Fruit fly (Drosophila melanogaster) whole organism, embryonic: ENCODE data around the gene CG14182.
A peak's percentile ranks its signal among the peaks of the same experiment; 100 is the strongest.

ENCODE experiments used
- Bdp1 ChIP-seq: fragments of 200-800 bp; sonication (Bioruptor generic); optimal IDR thresholded peaks from 3 replicates; lab custom pipeline; 2016; ENCODE audit warnings: missing biosample characterization, missing genetic modification characterization
- BtbVII ChIP-seq: fragments of 200-800 bp; sonication (Bioruptor generic); optimal IDR thresholded peaks from 3 replicates; lab custom pipeline; 2017; ENCODE audit warnings: missing biosample characterization, mild to moderate bottlenecking, missing genetic modification characterization
- CG10209 ChIP-seq: fragments of 200-800 bp; sonication (Bioruptor generic); optimal IDR thresholded peaks from 3 replicates; lab custom pipeline; 2017; ENCODE audit warnings: missing biosample characterization, mild to moderate bottlenecking, missing genetic modification characterization, missing genetic modification reagents
- CG11456 ChIP-seq: fragments of 200-800 bp; sonication (Bioruptor generic); IDR thresholded peaks from 3 replicates; pipeline ENCODE4 v1.3.6; 2022; ENCODE audit warnings: missing biosample characterization, missing genetic modification characterization
- CG11560 ChIP-seq: fragments of 200-800 bp; sonication (Bioruptor generic); IDR thresholded peaks from 3 replicates; pipeline ENCODE4 v1.3.6; 2022; ENCODE audit warnings: missing biosample characterization, missing genetic modification characterization
- CG12071 ChIP-seq: fragments of 200-800 bp; sonication (Bioruptor generic); optimal IDR thresholded peaks from 3 replicates; lab custom pipeline; 2018; ENCODE audit warnings: missing biosample characterization, mild to moderate bottlenecking, missing genetic modification characterization
- CG13287 ChIP-seq: fragments of 200-800 bp; sonication (Bioruptor generic); IDR thresholded peaks from 2 replicates; pipeline ENCODE4 v1.3.6; 2022; ENCODE audit warnings: missing biosample characterization, missing genetic modification characterization; ENCODE audit not compliant: partially characterized antibody
- CG13775 ChIP-seq: fragments of 200-800 bp; sonication (Bioruptor generic); optimal IDR thresholded peaks from 3 replicates; lab custom pipeline; 2017; ENCODE audit warnings: missing biosample characterization, mild to moderate bottlenecking, missing genetic modification characterization
- CG14050 ChIP-seq: fragments of 200-800 bp; sonication (Bioruptor generic); IDR thresholded peaks from 3 replicates; pipeline ENCODE4 v1.3.6; 2022; ENCODE audit warnings: missing biosample characterization, missing genetic modification characterization
- CG14667 ChIP-seq: fragments of 200-800 bp; sonication (Bioruptor generic); IDR thresholded peaks from 2 replicates; pipeline ENCODE4 v1.3.6; 2022; ENCODE audit warnings: missing biosample characterization, missing genetic modification characterization
- CG15514 ChIP-seq: fragments of 200-800 bp; sonication (Bioruptor generic); optimal IDR thresholded peaks from 3 replicates; lab custom pipeline; 2017; ENCODE audit warnings: missing biosample characterization, missing genetic modification characterization, mild to moderate bottlenecking, moderate library complexity, missing genetic modification reagents
- CG15601 ChIP-seq: fragments of 200-800 bp; sonication (Bioruptor generic); optimal IDR thresholded peaks from 3 replicates; lab custom pipeline; 2019; ENCODE audit warnings: missing biosample characterization, mild to moderate bottlenecking, missing genetic modification characterization, moderate library complexity
- CG15696 ChIP-seq: fragments of 200-800 bp; sonication (Bioruptor generic); optimal IDR thresholded peaks from 2 replicates; lab custom pipeline; 2019; ENCODE audit warnings: missing biosample characterization, mild to moderate bottlenecking, missing genetic modification characterization, moderate library complexity
- CG1792 ChIP-seq: fragments of 200-800 bp; sonication (Bioruptor generic); optimal IDR thresholded peaks from 2 replicates; lab custom pipeline; 2016; ENCODE audit warnings: missing biosample characterization, missing genetic modification characterization
- CG33557 ChIP-seq: fragments of 200-800 bp; sonication (Bioruptor generic); optimal IDR thresholded peaks from 2 replicates; lab custom pipeline; 2019; ENCODE audit warnings: missing biosample characterization, mild to moderate bottlenecking, missing genetic modification characterization, moderate library complexity
- CG43689 ChIP-seq: fragments of 200-800 bp; sonication (Bioruptor generic); IDR thresholded peaks from 2 replicates; pipeline ENCODE4 v1.3.6; 2022; ENCODE audit warnings: missing biosample characterization, missing genetic modification characterization
- CG4617 ChIP-seq: fragments of 200-800 bp; sonication (Bioruptor generic); optimal IDR thresholded peaks from 3 replicates; lab custom pipeline; 2016; ENCODE audit warnings: missing biosample characterization, missing genetic modification characterization, borderline replicate concordance
- CG6689 ChIP-seq: fragments of 200-800 bp; sonication (Bioruptor generic); IDR thresholded peaks from 2 replicates; pipeline ENCODE4 v1.3.6; 2022; ENCODE audit warnings: missing biosample characterization, missing genetic modification characterization
- CG6765 ChIP-seq: fragments of 200-800 bp; sonication (Bioruptor generic); optimal IDR thresholded peaks from 3 replicates; lab custom pipeline; 2017; ENCODE audit warnings: missing biosample characterization, mild to moderate bottlenecking, missing genetic modification characterization
- CG6791 ChIP-seq: fragments of 200-800 bp; sonication (Bioruptor generic); IDR thresholded peaks from 3 replicates; pipeline ENCODE4 v1.3.6; 2022; ENCODE audit warnings: missing biosample characterization, missing genetic modification characterization; ENCODE audit not compliant: partially characterized antibody
- CG7745 ChIP-seq: fragments of 200-800 bp; sonication (Bioruptor generic); optimal IDR thresholded peaks from 2 replicates; lab custom pipeline; 2018; ENCODE audit warnings: missing biosample characterization, mild to moderate bottlenecking, missing genetic modification characterization, moderate library complexity
- CG7928 ChIP-seq: fragments of 200-800 bp; sonication (Bioruptor generic); optimal IDR thresholded peaks from 2 replicates; lab custom pipeline; 2017; ENCODE audit warnings: missing biosample characterization, mild to moderate bottlenecking, missing genetic modification characterization
- Dip3 ChIP-seq: fragments of 200-800 bp; sonication (Bioruptor generic); optimal IDR thresholded peaks from 3 replicates; lab custom pipeline; 2016; ENCODE audit warnings: missing biosample characterization, missing genetic modification characterization
- Elba2 ChIP-seq: fragments of 200-800 bp; sonication (Bioruptor generic); optimal IDR thresholded peaks from 3 replicates; lab custom pipeline; 2016; ENCODE audit warnings: missing biosample characterization, missing genetic modification characterization
- HLH3B ChIP-seq: fragments of 200-800 bp; sonication (Bioruptor generic); IDR thresholded peaks from 2 replicates; pipeline ENCODE4 v1.3.6; 2022; ENCODE audit warnings: missing biosample characterization, missing genetic modification characterization
- HLH4C ChIP-seq: fragments of 200-800 bp; sonication (Bioruptor generic); IDR thresholded peaks from 3 replicates; pipeline ENCODE4 v1.3.6; 2022; ENCODE audit warnings: missing biosample characterization, missing genetic modification characterization; ENCODE audit not compliant: partially characterized antibody
- Hr51 ChIP-seq, 2 experiments: fragments of 200-800 bp; sonication (Bioruptor generic); optimal IDR thresholded peaks; 2 replicates in 1 of 2; 3 replicates in 1 of 2; lab custom pipeline; 2016 to 2018; ENCODE audit warnings: missing biosample characterization in 2 of 2, missing genetic modification characterization in 2 of 2, mild to moderate bottlenecking in 1 of 2, moderate library complexity in 1 of 2
- Jarid2 ChIP-seq: fragments of 200-800 bp; sonication (Bioruptor generic); optimal IDR thresholded peaks from 3 replicates; lab custom pipeline; 2017; ENCODE audit warnings: mild to moderate bottlenecking, missing biosample characterization, missing genetic modification reagents, missing genetic modification characterization
- Max ChIP-seq: fragments of 200-800 bp; sonication (Bioruptor generic); optimal IDR thresholded peaks from 2 replicates; lab custom pipeline; 2016; ENCODE audit warnings: missing biosample characterization, mild to moderate bottlenecking, missing genetic modification characterization
- Meics ChIP-seq: fragments of 200-800 bp; sonication (Bioruptor generic); optimal IDR thresholded peaks from 2 replicates; lab custom pipeline; 2017; ENCODE audit warnings: missing biosample characterization, mild to moderate bottlenecking, missing genetic modification characterization
- Mes4 ChIP-seq: fragments of 200-800 bp; sonication (Bioruptor generic); optimal IDR thresholded peaks from 2 replicates; lab custom pipeline; 2016; ENCODE audit warnings: missing biosample characterization, missing genetic modification characterization
- Rx ChIP-seq: fragments of 200-800 bp; sonication (Bioruptor generic); IDR thresholded peaks from 2 replicates; pipeline ENCODE4 v1.3.6; 2022; ENCODE audit warnings: missing biosample characterization, missing genetic modification characterization
- Sry-β ChIP-seq: fragments of 200-800 bp; sonication (Bioruptor generic); optimal IDR thresholded peaks from 2 replicates; lab custom pipeline; 2018; ENCODE audit warnings: missing biosample characterization, mild to moderate bottlenecking, missing genetic modification characterization, moderate library complexity
- ash1 ChIP-seq: fragments of 200-800 bp; sonication (Bioruptor generic); optimal IDR thresholded peaks from 2 replicates; lab custom pipeline; 2018; ENCODE audit warnings: missing biosample characterization, mild to moderate bottlenecking, missing genetic modification characterization
- eyg ChIP-seq: fragments of 200-800 bp; sonication (Bioruptor generic); optimal IDR thresholded peaks from 3 replicates; lab custom pipeline; 2016; ENCODE audit warnings: missing biosample characterization, missing genetic modification characterization
- h ChIP-seq: fragments of >200 bp; optimal IDR thresholded peaks from 2 replicates; lab custom pipeline; 2017
- hbn ChIP-seq: fragments of 200-800 bp; sonication (Bioruptor generic); IDR thresholded peaks from 2 replicates; pipeline ENCODE4 v1.3.6; 2022; ENCODE audit warnings: missing biosample characterization, missing genetic modification characterization; ENCODE audit not compliant: partially characterized antibody
- lola ChIP-seq, 3 experiments: fragments of >200 bp in 2 of 3; fragments of 200-800 bp in 1 of 3; sonication (Bioruptor generic) in 1 of 3; optimal IDR thresholded peaks; 2 replicates each; lab custom pipeline; 2017 to 2019; ENCODE audit warnings: missing biosample characterization in 3 of 3, missing genetic modification characterization in 3 of 3, mild to moderate bottlenecking in 1 of 3, moderate library complexity in 1 of 3
- mam ChIP-seq: fragments of 200-800 bp; sonication (Bioruptor generic); optimal IDR thresholded peaks from 3 replicates; lab custom pipeline; 2016; ENCODE audit warnings: missing biosample characterization, missing genetic modification characterization
- mld ChIP-seq: fragments of 200-800 bp; sonication (Bioruptor generic); IDR thresholded peaks from 3 replicates; pipeline ENCODE4 v1.3.6; 2022; ENCODE audit warnings: missing biosample characterization, missing genetic modification characterization; ENCODE audit not compliant: partially characterized antibody
- org-1 ChIP-seq: fragments of 200-800 bp; sonication (Bioruptor generic); optimal IDR thresholded peaks from 2 replicates; lab custom pipeline; 2017; ENCODE audit warnings: missing biosample characterization, missing genetic modification characterization
- pros ChIP-seq: fragments of 200-800 bp; sonication (Bioruptor generic); optimal IDR thresholded peaks from 3 replicates; lab custom pipeline; 2019; ENCODE audit warnings: missing biosample characterization, mild to moderate bottlenecking, missing genetic modification characterization, moderate library complexity
- pzg ChIP-seq: fragments of 200-800 bp; sonication (Bioruptor generic); optimal IDR thresholded peaks from 3 replicates; lab custom pipeline; 2018; ENCODE audit warnings: missing biosample characterization, mild to moderate bottlenecking, missing genetic modification characterization, moderate library complexity
- rib ChIP-seq: fragments of 200-800 bp; sonication (Bioruptor generic); IDR thresholded peaks from 2 replicates; pipeline ENCODE4 v1.3.6; 2022; ENCODE audit warnings: missing biosample characterization, missing genetic modification characterization
- sim ChIP-seq: fragments of 200-800 bp; sonication (Bioruptor generic); IDR thresholded peaks from 2 replicates; pipeline ENCODE4 v1.3.6; 2022; ENCODE audit warnings: missing biosample characterization, missing genetic modification characterization
- sna ChIP-seq: fragments of 200-800 bp; sonication (Bioruptor generic); IDR thresholded peaks from 2 replicates; pipeline ENCODE4 v1.3.6; 2022; ENCODE audit warnings: missing biosample characterization, missing genetic modification characterization; ENCODE audit not compliant: partially characterized antibody
- sr ChIP-seq: fragments of 200-800 bp; sonication (Bioruptor generic); IDR thresholded peaks from 3 replicates; pipeline ENCODE4 v1.3.6; 2022; ENCODE audit warnings: missing biosample characterization, missing genetic modification characterization
- tgo ChIP-seq: fragments of 200-800 bp; sonication (Bioruptor generic); IDR thresholded peaks from 3 replicates; pipeline ENCODE4 v1.3.6; 2022; ENCODE audit warnings: missing biosample characterization, missing genetic modification characterization
- wor ChIP-seq: fragments of 200-800 bp; sonication (Bioruptor generic); IDR thresholded peaks from 2 replicates; pipeline ENCODE4 v1.3.6; 2022; ENCODE audit warnings: missing biosample characterization, missing genetic modification characterization
- zf30C ChIP-seq: fragments of 200-800 bp; sonication (Bioruptor generic); optimal IDR thresholded peaks from 3 replicates; lab custom pipeline; 2018; ENCODE audit warnings: missing biosample characterization, mild to moderate bottlenecking, missing genetic modification characterization

Gene CG14182

DNA sequence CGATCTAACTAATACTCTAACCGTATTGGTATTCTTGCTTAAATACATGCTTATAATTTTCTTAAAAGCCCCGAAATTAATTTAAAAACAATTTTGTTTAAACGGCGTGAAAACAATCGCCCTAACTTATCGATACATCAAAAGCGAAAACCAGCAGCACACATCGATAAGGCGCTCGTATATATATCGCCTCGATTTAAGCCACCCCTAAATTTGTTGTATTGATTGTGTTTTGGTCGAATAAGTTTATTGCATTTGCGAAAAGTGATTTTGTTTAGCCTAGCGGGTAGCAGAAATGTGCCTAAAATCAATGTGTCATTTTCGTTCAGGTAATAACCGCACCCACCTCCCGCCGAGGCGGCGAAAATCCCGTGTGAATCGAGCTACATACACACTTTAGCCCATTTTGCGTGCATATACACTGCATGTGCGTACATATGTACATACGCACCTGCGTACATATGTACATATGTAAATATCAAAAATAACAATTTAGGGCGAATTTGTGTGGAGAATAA is 12.2 kb upstream of the CG14182 start, which contains the start of the genes CG7646 and Nca (continued):
- TF ChIP-seq hbn (GFP tag; lab: Robert Waterston, UW) (peak; percentile 85), pros (GFP tag; lab: Kevin White, UChicago) (no peak), Sry-β (GFP tag; lab: Kevin White, UChicago) (no peak), CG7745 (tag; lab: Kevin White, UChicago) (no peak), CG11560 (no peak), CG33557 (peak; percentile 58), Elba2 (GFP tag; lab: Kevin White, UChicago) (peak; percentile 77), CG15514 (GFP tag; lab: Kevin White, UChicago) (peak; percentile 89), lola (GFP tag; optimal IDR thresholded peaks at IDR 0.05; lab: Kevin White, UChicago) (no peak), CG7928 (no peak), sna (GFP tag; lab: Robert Waterston, UW) (peak; percentile 85), HLH3B (no peak), CG4617 (GFP tag; lab: Kevin White, UChicago) (peak; percentile 65), CG15601 (peak; percentile 26), ash1 (GFP tag; lab: Kevin White, UChicago) (no peak), CG43689 (GFP tag; lab: Robert Waterston, UW) (no peak), Jarid2 (GFP tag; lab: Kevin White, UChicago) (no peak), Bdp1 (GFP tag; lab: Kevin White, UChicago) (no peak), eyg (no peak), CG6689 (GFP tag; lab: Robert Waterston, UW) (no peak), rib (GFP tag; lab: Robert Waterston, UW) (no peak), CG11456 (GFP tag; lab: Robert Waterston, UW) (no peak), Hr51 (GFP tag; optimal IDR thresholded peaks at IDR 0.05; lab: Kevin White, UChicago) (peak in 1 of 2 experiments; percentile 4), CG14050 (GFP tag; lab: Robert Waterston, UW) (no peak), CG14667 (GFP tag; lab: Robert Waterston, UW) (no peak), HLH4C (GFP tag; lab: Robert Waterston, UW) (peak; percentile 89), mam (GFP tag; lab: Kevin White, UChicago) (no peak), zf30C (GFP tag; lab: Kevin White, UChicago) (no peak), CG12071 (GFP tag; lab: Kevin White, UChicago) (no peak), Meics (GFP tag; lab: Kevin White, UChicago) (no peak), sr (GFP tag; lab: Robert Waterston, UW) (no peak), h (lab: Kevin White, UChicago) (no peak), Dip3 (no peak), BtbVII (GFP tag; lab: Kevin White, UChicago) (no peak), mld (GFP tag; lab: Robert Waterston, UW) (peak; percentile 89), CG1792 (GFP tag; lab: Kevin White, UChicago) (no peak), Max (GFP tag; lab: Kevin White, UChicago) (no peak), CG13775 (GFP tag; lab: Kevin White, UChicago) (no peak), org-1 (no peak), pzg (peak; percentile 67), CG6765 (GFP tag; lab: Kevin White, UChicago) (no peak), Mes4 (no peak), CG15696 (tag; lab: Kevin White, UChicago) (peak; percentile 47), sim (GFP tag; lab: Robert Waterston, UW) (no peak), tgo (GFP tag; lab: Robert Waterston, UW) (no peak), CG6791 (peak; percentile 95), CG10209 (GFP tag; lab: Kevin White, UChicago) (no peak), CG13287 (GFP tag; lab: Robert Waterston, UW) (peak; percentile 94), wor (GFP tag; lab: Robert Waterston, UW) (no peak), Rx (GFP tag; lab: Robert Waterston, UW) (no peak)
